Fruit fly (Drosophila melanogaster) whole organism, prepupa: ENCODE data around the gene iPLA2-VIA.
A peak's percentile ranks its signal among the peaks of the same experiment; 100 is the strongest.

Experiments
- CG10631 ChIP-seq: fragments of 200-800 bp; sonication (Bioruptor generic); optimal IDR thresholded peaks from 2 replicates; lab custom pipeline; 2016; ENCODE audit warnings: missing biosample characterization, missing genetic modification characterization
- CG11294 ChIP-seq: fragments of 200-800 bp; sonication (Bioruptor generic); IDR thresholded peaks from 2 replicates; pipeline ENCODE4 v1.3.6; 2022; ENCODE audit warnings: missing biosample characterization, missing genetic modification characterization
- CG11762 ChIP-seq: fragments of 200-800 bp; sonication (Bioruptor generic); optimal IDR thresholded peaks from 3 replicates; lab custom pipeline; 2016; ENCODE audit warnings: missing biosample characterization, missing genetic modification characterization; ENCODE audit not compliant: insufficient read depth
- CG11902 ChIP-seq: fragments of 200-800 bp; sonication (Bioruptor generic); optimal IDR thresholded peaks from 3 replicates; lab custom pipeline; 2016; ENCODE audit warnings: missing biosample characterization, missing genetic modification characterization
- CG15336 ChIP-seq: fragments of 200-800 bp; sonication (Bioruptor generic); IDR thresholded peaks from 2 replicates; pipeline ENCODE4 v1.3.6; 2022; ENCODE audit warnings: missing biosample characterization, missing genetic modification characterization
- CG1621 ChIP-seq: fragments of 200-800 bp; sonication (Bioruptor generic); optimal IDR thresholded peaks from 3 replicates; lab custom pipeline; 2018; ENCODE audit warnings: missing biosample characterization, mild to moderate bottlenecking, missing genetic modification characterization
- CG3032 ChIP-seq: fragments of 200-800 bp; optimal IDR thresholded peaks from 2 replicates; lab custom pipeline; 2019; ENCODE audit warnings: missing biosample characterization, mild to moderate bottlenecking, missing genetic modification characterization, moderate library complexity
- CG31627 ChIP-seq: fragments of 200-800 bp; sonication (Bioruptor generic); optimal IDR thresholded peaks from 3 replicates; lab custom pipeline; 2016; ENCODE audit warnings: missing biosample characterization, missing genetic modification characterization
- CG32006 ChIP-seq: fragments of 200-800 bp; sonication (Bioruptor generic); optimal IDR thresholded peaks from 3 replicates; lab custom pipeline; 2017; ENCODE audit warnings: missing biosample characterization, mild to moderate bottlenecking, missing genetic modification characterization
- CG34406 ChIP-seq: fragments of 200-800 bp; sonication (Bioruptor generic); optimal IDR thresholded peaks from 3 replicates; lab custom pipeline; 2016; ENCODE audit warnings: missing biosample characterization, missing genetic modification characterization
- CG3919 ChIP-seq: fragments of 200-800 bp; sonication (Bioruptor generic); optimal IDR thresholded peaks from 3 replicates; lab custom pipeline; 2016; ENCODE audit warnings: missing biosample characterization, missing genetic modification characterization
- CG6276 ChIP-seq: fragments of 200-800 bp; sonication (Bioruptor generic); optimal IDR thresholded peaks from 2 replicates; lab custom pipeline; 2017; ENCODE audit warnings: missing biosample characterization, mild to moderate bottlenecking, missing genetic modification characterization
- CG6808 ChIP-seq: fragments of 200-800 bp; sonication (Bioruptor generic); optimal IDR thresholded peaks from 3 replicates; lab custom pipeline; 2017; ENCODE audit warnings: missing biosample characterization, missing genetic modification characterization, mild to moderate bottlenecking, moderate library complexity, missing genetic modification reagents
- CG8319 ChIP-seq: fragments of 200-800 bp; sonication (Bioruptor generic); optimal IDR thresholded peaks from 3 replicates; lab custom pipeline; 2016; ENCODE audit warnings: missing biosample characterization, missing genetic modification characterization
- CG8632 ChIP-seq: fragments of 200-800 bp; sonication (Bioruptor generic); optimal IDR thresholded peaks from 3 replicates; lab custom pipeline; 2016; ENCODE audit warnings: missing biosample characterization, missing genetic modification characterization
- Eip75B ChIP-seq: fragments of 200-800 bp; sonication (Bioruptor generic); optimal IDR thresholded peaks from 3 replicates; lab custom pipeline; 2016; ENCODE audit warnings: missing biosample characterization, missing genetic modification characterization
- Eip78C ChIP-seq: fragments of 200-800 bp; sonication (Bioruptor generic); peaks from one replicate; lab custom pipeline; 2016; ENCODE audit warnings: missing biosample characterization, missing genetic modification characterization
- Eip93F ChIP-seq: fragments of 200-800 bp; sonication (Bioruptor generic); optimal IDR thresholded peaks from 2 replicates; lab custom pipeline; 2016; ENCODE audit warnings: missing biosample characterization, mild to moderate bottlenecking, missing genetic modification characterization
- Ets21C ChIP-seq: fragments of 200-800 bp; sonication (Bioruptor generic); optimal IDR thresholded peaks from 3 replicates; lab custom pipeline; 2016; ENCODE audit warnings: missing biosample characterization, missing genetic modification characterization
- Ets96B ChIP-seq: fragments of 200-800 bp; optimal IDR thresholded peaks from 2 replicates; lab custom pipeline; 2019; ENCODE audit warnings: missing biosample characterization, mild to moderate bottlenecking, missing genetic modification characterization, moderate library complexity
- Hr38 ChIP-seq: sonication (Bioruptor generic); optimal IDR thresholded peaks from 2 replicates; lab custom pipeline; 2016; ENCODE audit warnings: missing biosample characterization, missing genetic modification characterization
- Hr39 ChIP-seq: fragments of 200-800 bp; sonication (Bioruptor generic); optimal IDR thresholded peaks from 2 replicates; lab custom pipeline; 2016; ENCODE audit warnings: missing biosample characterization, missing genetic modification characterization
- Hr4 ChIP-seq: fragments of 200-800 bp; sonication (Bioruptor generic); optimal IDR thresholded peaks from 3 replicates; lab custom pipeline; 2016; ENCODE audit warnings: missing biosample characterization, missing genetic modification characterization
- Lpt ChIP-seq: fragments of 200-800 bp; sonication (Bioruptor generic); optimal IDR thresholded peaks from 3 replicates; lab custom pipeline; 2016; ENCODE audit warnings: missing biosample characterization, missing genetic modification characterization
- Met ChIP-seq: fragments of 200-800 bp; sonication (Bioruptor generic); optimal IDR thresholded peaks from 3 replicates; lab custom pipeline; 2016; ENCODE audit warnings: missing biosample characterization, missing genetic modification characterization
- OdsH ChIP-seq: fragments of 200-800 bp; sonication (Bioruptor generic); optimal IDR thresholded peaks from 3 replicates; lab custom pipeline; 2016; ENCODE audit warnings: missing biosample characterization, missing genetic modification characterization
- Smox ChIP-seq: fragments of 200-800 bp; sonication (Bioruptor generic); optimal IDR thresholded peaks from 3 replicates; lab custom pipeline; 2016; ENCODE audit warnings: missing biosample characterization, missing genetic modification characterization
- Sox102F ChIP-seq: fragments of 200-800 bp; sonication (Bioruptor generic); optimal IDR thresholded peaks from 2 replicates; lab custom pipeline; 2016; ENCODE audit warnings: missing biosample characterization, mild to moderate bottlenecking, missing genetic modification characterization
- Sox14 ChIP-seq: fragments of 200-800 bp; sonication (Bioruptor generic); optimal IDR thresholded peaks from 3 replicates; lab custom pipeline; 2016; ENCODE audit warnings: missing biosample characterization, missing genetic modification characterization
- Sox15 ChIP-seq: fragments of 200-800 bp; sonication (Bioruptor generic); optimal IDR thresholded peaks from 3 replicates; lab custom pipeline; 2016; ENCODE audit warnings: missing biosample characterization, missing genetic modification characterization
- achi ChIP-seq: fragments of 200-800 bp; sonication (Bioruptor generic); optimal IDR thresholded peaks from 3 replicates; lab custom pipeline; 2016; ENCODE audit warnings: missing biosample characterization, missing genetic modification characterization
- acj6 ChIP-seq: fragments of 200-800 bp; sonication (Bioruptor generic); optimal IDR thresholded peaks from 3 replicates; lab custom pipeline; 2016; ENCODE audit warnings: missing biosample characterization, missing genetic modification characterization
- cyc ChIP-seq: fragments of 200-800 bp; sonication (Bioruptor generic); optimal IDR thresholded peaks from 3 replicates; lab custom pipeline; 2016; ENCODE audit warnings: missing biosample characterization, missing genetic modification characterization
- dsx ChIP-seq: fragments of 200-800 bp; optimal IDR thresholded peaks from 3 replicates; lab custom pipeline; 2019; ENCODE audit warnings: missing biosample characterization, mild to moderate bottlenecking, missing genetic modification characterization, moderate library complexity; ENCODE audit not compliant: poor library complexity, severe bottlenecking
- eg ChIP-seq: fragments of 200-800 bp; sonication (Bioruptor generic); IDR thresholded peaks from 3 replicates; pipeline ENCODE4 v1.3.6; 2022; ENCODE audit warnings: missing biosample characterization, missing genetic modification characterization
- esn ChIP-seq: fragments of 200-800 bp; sonication (Bioruptor generic); optimal IDR thresholded peaks from 2 replicates; lab custom pipeline; 2016; ENCODE audit warnings: missing biosample characterization, mild to moderate bottlenecking, missing genetic modification characterization, moderate library complexity
- fd59A ChIP-seq: fragments of 200-800 bp; sonication (Bioruptor generic); optimal IDR thresholded peaks from 2 replicates; lab custom pipeline; 2017; ENCODE audit warnings: missing biosample characterization, mild to moderate bottlenecking, missing genetic modification characterization, missing genetic modification reagents
- fd85E ChIP-seq: fragments of 200-800 bp; sonication (Bioruptor generic); optimal IDR thresholded peaks from 3 replicates; lab custom pipeline; 2016; ENCODE audit warnings: missing biosample characterization, missing genetic modification characterization
- fkh ChIP-seq: fragments of 200-800 bp; sonication (Bioruptor generic); optimal IDR thresholded peaks from 3 replicates; lab custom pipeline; 2017; ENCODE audit warnings: missing biosample characterization, mild to moderate bottlenecking, missing genetic modification characterization, moderate library complexity
- lz ChIP-seq: fragments of 200-800 bp; sonication (Bioruptor generic); optimal IDR thresholded peaks from 3 replicates; lab custom pipeline; 2016; ENCODE audit warnings: missing biosample characterization, missing genetic modification characterization
- salr ChIP-seq, 2 experiments: fragments of 200-800 bp; sonication (Bioruptor generic); optimal IDR thresholded peaks; 3 replicates each; lab custom pipeline; 2016 to 2018; ENCODE audit warnings: missing biosample characterization in 2 of 2, missing genetic modification characterization in 2 of 2, mild to moderate bottlenecking in 1 of 2
- spab ChIP-seq: fragments of 200-800 bp; sonication (Bioruptor generic); optimal IDR thresholded peaks from 2 replicates; lab custom pipeline; 2017; ENCODE audit warnings: missing biosample characterization, mild to moderate bottlenecking, missing genetic modification characterization, missing genetic modification reagents
- ss ChIP-seq, 2 experiments: fragments of 200-800 bp; sonication (Bioruptor generic); optimal IDR thresholded peaks; 2 replicates in 1 of 2; 3 replicates in 1 of 2; lab custom pipeline; 2017 to 2018; ENCODE audit warnings: mild to moderate bottlenecking in 2 of 2, missing biosample characterization in 2 of 2, missing genetic modification characterization in 2 of 2, moderate library complexity in 1 of 2
- svp ChIP-seq: fragments of 200-800 bp; sonication (Bioruptor generic); peaks from one replicate; lab custom pipeline; 2016; ENCODE audit warnings: missing biosample characterization, missing genetic modification characterization
- topi ChIP-seq: fragments of 200-800 bp; sonication (Bioruptor generic); optimal IDR thresholded peaks from 3 replicates; lab custom pipeline; 2016; ENCODE audit warnings: missing biosample characterization, missing genetic modification characterization
- vri ChIP-seq: fragments of 200-800 bp; sonication (Bioruptor generic); optimal IDR thresholded peaks from 3 replicates; lab custom pipeline; 2016; ENCODE audit warnings: missing biosample characterization, mild to moderate bottlenecking, missing genetic modification characterization

The iPLA2-VIA gene

DNA sequence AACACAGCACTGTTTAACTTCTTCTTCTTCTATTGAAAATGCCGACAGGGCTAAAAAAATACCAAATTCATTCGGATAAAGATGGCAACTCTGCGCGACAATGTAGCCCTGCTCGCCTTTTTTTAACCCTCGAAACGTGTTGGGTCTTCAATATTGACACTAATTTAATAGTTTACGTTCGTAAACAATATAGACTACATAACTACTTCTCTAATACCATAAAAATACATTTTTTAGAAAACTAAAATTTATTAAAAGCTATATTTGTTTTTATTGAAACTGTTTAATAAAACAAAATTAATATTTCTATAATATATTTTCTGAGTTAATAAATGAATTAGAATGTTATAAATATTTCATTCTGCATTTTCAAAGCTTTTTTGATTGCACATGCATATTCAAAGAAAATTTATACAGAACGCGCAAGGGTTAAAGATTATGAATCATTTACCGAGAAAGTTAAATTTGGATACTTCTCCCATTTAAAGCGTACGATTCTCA, 24.5 kb upstream of the iPLA2-VIA start, which contains the start of the genes Taf2 and CalpB (continued):
- TF ChIP-seq Sox15 (GFP tag; lab: Kevin White, UChicago) (peak; percentile 60), CG8632 (peak; percentile 81), Hr4 (no peak), topi (peak; percentile 59), CG1621 (tag; lab: Kevin White, UChicago) (peak; percentile 32), CG10631 (peak; percentile 89), ss (GFP tag; optimal IDR thresholded peaks at IDR 0.05; lab: Kevin White, UChicago) (peak; percentile 71 to 83), Hr38 (GFP tag; lab: Kevin White, UChicago) (no peak), achi (GFP tag; lab: Kevin White, UChicago) (peak; percentile 83), CG8319 (peak; percentile 57), CG15336 (peak; percentile 85), fd85E (no peak)
- TF ChIP-seq, all 60 proteins: peak for 50

DNA sequence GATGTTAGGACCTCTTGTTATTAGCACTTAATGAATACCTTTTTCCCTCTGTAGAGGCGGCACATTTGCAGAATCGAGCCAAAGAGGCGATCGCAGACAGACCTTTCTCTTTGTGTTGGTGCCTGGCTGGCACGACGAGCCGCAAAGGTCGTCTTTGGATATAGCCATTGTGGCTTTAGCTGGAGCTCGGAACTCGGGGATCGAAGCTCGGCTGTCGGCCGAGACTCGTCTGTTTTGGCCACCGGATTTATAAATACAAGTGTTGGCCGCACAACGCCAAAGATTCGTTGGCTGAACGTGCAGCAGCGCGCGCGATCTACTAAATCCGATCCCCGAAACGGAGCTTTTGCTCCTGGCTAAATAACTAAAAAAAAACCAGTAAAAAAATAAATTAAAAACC, 14.5 kb upstream of the iPLA2-VIA start, which contains the start of gene CG34382:
TSS of gene CG34382 (plus strand) at position 301 of the 400 bp plus-strand sequence.
- TF ChIP-seq CG1621 (tag; lab: Kevin White, UChicago), result no peak
- no peak for TF ChIP-seq Eip75B (GFP tag; lab: Kevin White, UChicago)
- no peak for TF ChIP-seq Sox15 (GFP tag; lab: Kevin White, UChicago)
- no peak for TF ChIP-seq lz (GFP tag; lab: Kevin White, UChicago)
- no peak for TF ChIP-seq CG8319
- TF ChIP-seq Ets21C (GFP tag; lab: Kevin White, UChicago), result no peak
- TF ChIP-seq salr (GFP tag; optimal IDR thresholded peaks at IDR 0.05; lab: Kevin White, UChicago), result no peak
- TF ChIP-seq Hr38 (GFP tag; lab: Kevin White, UChicago), result no peak
- no peak for TF ChIP-seq fd59A
- no peak for TF ChIP-seq CG32006 (GFP tag; lab: Kevin White, UChicago)
- no peak for TF ChIP-seq Hr39 (GFP tag; lab: Kevin White, UChicago)
- TF ChIP-seq Sox102F (GFP tag; lab: Kevin White, UChicago), result no peak
- no peak for TF ChIP-seq CG11762
- TF ChIP-seq CG34406 (GFP tag; lab: Kevin White, UChicago), result no peak
- TF ChIP-seq, all 60 proteins: peak for 0

DNA sequence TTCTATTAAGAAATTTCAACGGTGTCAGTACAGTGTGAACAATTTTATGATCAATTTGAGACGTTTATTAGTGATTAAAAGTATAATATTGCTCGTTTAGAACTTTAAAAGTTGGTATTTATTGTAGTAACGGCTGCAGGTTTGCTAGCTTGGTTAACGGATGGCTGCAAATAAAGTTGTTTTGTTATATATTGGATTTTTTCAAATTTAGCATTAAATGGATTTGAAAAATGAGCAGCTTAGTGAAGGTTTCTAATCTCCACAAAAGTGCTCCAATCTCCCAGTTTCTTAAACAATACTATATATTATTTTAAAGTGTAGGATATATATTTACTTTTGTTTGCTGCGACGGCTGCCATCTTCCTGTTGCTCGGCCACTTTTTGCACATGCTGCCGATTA, 7.9 kb upstream of the iPLA2-VIA start:
- TF ChIP-seq vri, result no peak
- TF ChIP-seq Smox, result no peak
- no peak for TF ChIP-seq ss (GFP tag; optimal IDR thresholded peaks at IDR 0.05; lab: Kevin White, UChicago)
- peak; percentile 48; the same call in 1 of the 2 replicates for TF ChIP-seq CG15336
- no peak for TF ChIP-seq Sox15 (GFP tag; lab: Kevin White, UChicago)
- TF ChIP-seq CG6276 (GFP tag; lab: Kevin White, UChicago), result peak; percentile 64
- no peak for TF ChIP-seq Sox14 (GFP tag; lab: Kevin White, UChicago)
- no peak for TF ChIP-seq Hr38 (GFP tag; lab: Kevin White, UChicago)
- TF ChIP-seq cyc (GFP tag; lab: Kevin White, UChicago), result no peak
- TF ChIP-seq CG11294 (GFP tag; lab: Robert Waterston, UW), result peak; percentile 36; the same call in 1 of the 2 replicates
- TF ChIP-seq Hr4, result peak; percentile 43
- no peak for TF ChIP-seq esn (GFP tag; lab: Kevin White, UChicago)
- no peak for TF ChIP-seq spab (GFP tag; lab: Kevin White, UChicago)
- TF ChIP-seq svp (GFP tag; lab: Kevin White, UChicago), result no peak
- peak; percentile 22 for TF ChIP-seq CG11762
- TF ChIP-seq CG1621 (tag; lab: Kevin White, UChicago), result no peak
- peak; percentile 82 for TF ChIP-seq Eip78C (GFP tag; lab: Kevin White, UChicago)
- no peak for TF ChIP-seq lz (GFP tag; lab: Kevin White, UChicago)
- peak; percentile 18 for TF ChIP-seq CG3032 (tag; lab: Kevin White, UChicago)
- TF ChIP-seq Eip93F (GFP tag; lab: Kevin White, UChicago), result no peak
- no peak for TF ChIP-seq CG31627
- TF ChIP-seq eg (GFP tag; lab: Robert Waterston, UW), result peak; percentile 44; the same call in 1 of the 3 replicates
- TF ChIP-seq Met (GFP tag; lab: Kevin White, UChicago), result no peak
- peak; percentile 25 for TF ChIP-seq Ets96B (tag; lab: Kevin White, UChicago)
- TF ChIP-seq CG6808, result no peak
- TF ChIP-seq fkh, result no peak
- no peak for TF ChIP-seq OdsH (GFP tag; lab: Kevin White, UChicago)
- TF ChIP-seq dsx, result no peak
- peak; percentile 26 for TF ChIP-seq Lpt (GFP tag; lab: Kevin White, UChicago)
- no peak for TF ChIP-seq CG8319
- peak; percentile 60 for TF ChIP-seq CG3919
- TF ChIP-seq acj6, result peak; percentile 60
- TF ChIP-seq CG11902 (GFP tag; lab: Kevin White, UChicago), result no peak
- no peak for TF ChIP-seq fd59A
